Fruit fly (Drosophila melanogaster): ENCODE measurements around the gene Ccdc56.

Ccdc56 gene

DNA sequence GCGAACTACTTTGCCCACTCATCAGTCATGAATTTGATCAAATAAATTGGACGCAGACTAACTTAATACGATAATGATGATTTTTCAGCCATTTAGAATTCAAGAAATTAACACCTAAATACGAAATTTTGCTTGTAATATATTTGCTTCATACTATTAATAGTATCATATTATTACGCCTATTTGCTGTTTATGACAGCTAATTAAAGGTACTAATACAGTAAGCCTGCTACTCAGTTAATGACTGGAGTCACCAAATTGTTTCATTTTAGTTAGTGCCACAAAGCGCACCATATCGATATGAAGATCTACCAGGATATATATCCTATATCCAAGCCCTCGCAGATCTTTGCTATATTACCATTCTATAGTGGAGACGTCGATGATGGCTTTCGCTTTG, 42.2 kb downstream of the Ccdc56 start, which contains the start of gene Gr68a:
TSS of gene Gr68a (plus strand) at position 301 of the 400 bp plus-strand sequence.
- TF ChIP-seq Gsc (GFP tag; IDR thresholded peaks at IDR 0.05): no peak

All from whole organism, embryonic.